Fruit fly (Drosophila melanogaster): ENCODE measurements around the gene CG46463.

DNA sequence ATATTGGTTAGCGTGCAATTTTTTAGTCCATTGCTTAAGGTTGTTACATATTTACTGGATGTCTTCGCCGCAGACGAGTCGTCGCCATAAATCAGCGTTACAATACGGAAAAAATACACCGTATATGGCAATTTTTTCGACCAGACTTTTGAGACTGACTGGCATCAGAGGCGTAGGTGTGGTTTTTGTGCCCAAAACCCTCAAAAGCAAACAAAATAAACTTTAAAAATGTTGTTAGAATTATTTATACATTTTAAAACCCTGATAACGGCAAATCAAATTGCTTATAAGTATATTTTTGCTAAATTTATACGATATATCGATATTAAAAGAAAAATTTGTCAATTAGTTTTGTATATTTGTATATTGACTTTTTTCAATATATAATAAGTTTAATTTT lies 40.4 kb upstream of the CG46463 start:
- TF ChIP-seq EcR (GFP tag; optimal IDR thresholded peaks at IDR 0.05): no peak
- no peak for TF ChIP-seq gl (tag; optimal IDR thresholded peaks at IDR 0.05)
- TF ChIP-seq rn (GFP tag; IDR thresholded peaks at IDR 0.05): no peak
- no peak for TF ChIP-seq CG8159 (tag; optimal IDR thresholded peaks at IDR 0.05)
- TF ChIP-seq D1 (tag; optimal IDR thresholded peaks at IDR 0.05): no peak
- TF ChIP-seq CG34367 (tag; optimal IDR thresholded peaks at IDR 0.05): no peak
- no peak for TF ChIP-seq CG10348 (GFP tag; IDR thresholded peaks at IDR 0.05)
- no peak for TF ChIP-seq Pif1A (GFP tag; optimal IDR thresholded peaks at IDR 0.05)
- TF ChIP-seq CG9948 (tag; optimal IDR thresholded peaks at IDR 0.05): no peak
- TF ChIP-seq CG8301 (tag; optimal IDR thresholded peaks at IDR 0.05): no peak
- TF ChIP-seq fd96Ca (GFP tag; IDR thresholded peaks at IDR 0.05): no peak
- no peak for TF ChIP-seq Snoo (tag; optimal IDR thresholded peaks at IDR 0.05)
- no peak for TF ChIP-seq CG12605 (GFP tag; IDR thresholded peaks at IDR 0.05)
- no peak for TF ChIP-seq CG17806 (tag; optimal IDR thresholded peaks at IDR 0.05)
